Comparison of ENCODE assay signal across 5 worm cellular contexts in the genomic region with DNA sequence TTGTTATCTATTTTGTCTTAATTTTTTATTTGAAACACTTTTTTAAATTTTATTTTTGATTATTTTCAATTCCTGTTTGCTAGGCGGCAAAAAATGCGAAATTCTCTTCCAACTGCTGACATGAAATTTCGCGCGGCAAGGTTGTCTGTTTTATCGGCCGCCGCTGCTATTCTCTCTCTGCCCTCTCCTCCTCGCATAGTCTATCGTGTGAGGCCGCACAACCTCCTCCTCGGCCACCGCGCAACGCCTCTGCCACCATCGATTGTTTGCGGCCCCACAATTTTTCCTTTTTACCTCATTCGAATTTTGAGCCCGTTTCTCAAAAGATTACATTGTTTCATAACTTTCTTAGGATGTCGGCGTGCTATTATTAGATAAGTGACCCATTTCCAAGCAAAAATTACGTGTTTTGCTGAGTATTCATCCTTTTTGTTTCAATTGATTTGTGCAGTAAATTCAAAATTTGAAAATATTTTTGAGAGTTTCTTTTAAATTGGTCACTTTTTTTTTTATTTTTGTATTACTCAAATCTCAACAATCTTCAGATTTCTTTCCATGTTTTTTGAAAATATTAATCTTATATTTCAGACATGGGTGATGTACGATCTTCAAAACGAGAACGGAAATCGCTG.
TF ChIP-seq lines count a peak whose summit lies in the region.

A gene (plus strand): TSS at position 582 of the 632 bp plus-strand sequence.

TF ChIP-seq in whole organism, L1 larva, 84 proteins besides CTCF, POLR2A, EP300 and RAD21 (continues in another document):
- TF ChIP-seq nhr-11 (tag; optimal IDR thresholded peaks at IDR 0.05; lab: Kevin White, UChicago): no peak
- no peak for TF ChIP-seq sptf-1 (tag; optimal IDR thresholded peaks at IDR 0.05; lab: Kevin White, UChicago)
- no peak for TF ChIP-seq C16A3.4 (tag; optimal IDR thresholded peaks at IDR 0.05; lab: Kevin White, UChicago)
- no peak for TF ChIP-seq ceh-88 (GFP tag; IDR thresholded peaks at IDR 0.05; lab: Robert Waterston, UW)
- no peak for TF ChIP-seq snpc-4 (tag; optimal IDR thresholded peaks at IDR 0.05; lab: Kevin White, UChicago)
- no peak for TF ChIP-seq mdl-1 (tag; optimal IDR thresholded peaks at IDR 0.05; lab: Kevin White, UChicago)
- no peak for TF ChIP-seq F16B12.6 (tag; optimal IDR thresholded peaks at IDR 0.05; lab: Kevin White, UChicago)
- TF ChIP-seq nhr-19 (GFP tag; conservative IDR thresholded peaks at IDR 0.05; lab: Robert Waterston, UW): no peak
- peak in 1 of 2 experiments; percentile 36 for TF ChIP-seq efl-1 (optimal IDR thresholded peaks at IDR 0.05; lab: Kevin White, UChicago)
- no peak for TF ChIP-seq efl-1 (GFP tag; optimal IDR thresholded peaks at IDR 0.05 in 1 of 2; lab: Kevin White, UChicago)
- TF ChIP-seq sup-37 (GFP tag; optimal IDR thresholded peaks at IDR 0.05; lab: Kevin White, UChicago): no peak
- no peak for TF ChIP-seq Y116A8C.19 (tag; optimal IDR thresholded peaks at IDR 0.05; lab: Kevin White, UChicago; ENCODE audit: borderline replicate concordance)
- no peak for TF ChIP-seq jun-1 (tag; optimal IDR thresholded peaks at IDR 0.05; lab: Kevin White, UChicago)
- TF ChIP-seq skn-1 (tag; optimal IDR thresholded peaks at IDR 0.05; lab: Kevin White, UChicago): peak; percentile 8
- no peak for TF ChIP-seq efl-3 (GFP tag; optimal IDR thresholded peaks at IDR 0.05; lab: Kevin White, UChicago)
- TF ChIP-seq hpl-2 (GFP tag; optimal IDR thresholded peaks at IDR 0.05; lab: Kevin White, UChicago): no peak
- TF ChIP-seq nhr-28 (tag; optimal IDR thresholded peaks at IDR 0.05; lab: Kevin White, UChicago): no peak

TF ChIP-seq in whole organism, L3 larva, 47 proteins besides CTCF, POLR2A, EP300 and RAD21:
- no peak for TF ChIP-seq ama-1 (optimal IDR thresholded peaks at IDR 0.05; lab: Kevin White, UChicago)
- TF ChIP-seq elt-2 (tag; optimal IDR thresholded peaks at IDR 0.05; lab: Kevin White, UChicago): peak; percentile 3
- no peak for TF ChIP-seq ceh-9 (tag; optimal IDR thresholded peaks at IDR 0.05; lab: Kevin White, UChicago)
- no peak for TF ChIP-seq fkh-10 (GFP tag; optimal IDR thresholded peaks at IDR 0.05; lab: Kevin White, UChicago)
- TF ChIP-seq eor-1 (tag; optimal IDR thresholded peaks at IDR 0.05; lab: Kevin White, UChicago): no peak
- no peak for TF ChIP-seq nhr-12 (tag; optimal IDR thresholded peaks at IDR 0.05; lab: Kevin White, UChicago)
- TF ChIP-seq lsy-12 (tag; optimal IDR thresholded peaks at IDR 0.05; lab: Kevin White, UChicago): no peak
- TF ChIP-seq hmg-11 (tag; optimal IDR thresholded peaks at IDR 0.05; lab: Kevin White, UChicago): peak; percentile 43
- no peak for TF ChIP-seq nhr-43 (tag; optimal IDR thresholded peaks at IDR 0.05; lab: Kevin White, UChicago; ENCODE audit: poor library complexity, severe bottlenecking)
- peak; percentile 16 for TF ChIP-seq lin-15B (tag; optimal IDR thresholded peaks at IDR 0.05; lab: Kevin White, UChicago)
- TF ChIP-seq lin-39 (tag; optimal IDR thresholded peaks at IDR 0.05; lab: Kevin White, UChicago): peak; percentile 3
- TF ChIP-seq nfya-1 (tag; optimal IDR thresholded peaks at IDR 0.05; lab: Kevin White, UChicago; ENCODE audit: insufficient read depth): peak; percentile 31
- TF ChIP-seq pha-4 (tag; optimal IDR thresholded peaks at IDR 0.05; lab: Kevin White, UChicago): peak; percentile 34

TF ChIP-seq in whole organism, early embryonic, 17 proteins besides CTCF, POLR2A, EP300 and RAD21:
- TF ChIP-seq F13C5.2 (tag; optimal IDR thresholded peaks at IDR 0.05; lab: Kevin White, UChicago): peak; percentile 30
- no peak for TF ChIP-seq flt-1 (GFP tag; IDR thresholded peaks at IDR 0.05; lab: Robert Waterston, UW)
- TF ChIP-seq hmg-4 (GFP tag; optimal IDR thresholded peaks at IDR 0.05; lab: Kevin White, UChicago): peak; percentile 62

TF ChIP-seq in whole organism, midembryonic, 9 proteins besides CTCF, POLR2A, EP300 and RAD21:
- TF ChIP-seq med-1 (GFP tag; optimal IDR thresholded peaks at IDR 0.05; lab: Kevin White, UChicago; ENCODE audit: insufficient read depth) (no peak), flt-1 (GFP tag; IDR thresholded peaks at IDR 0.05; lab: Robert Waterston, UW) (no peak), ztf-23 (GFP tag; IDR thresholded peaks at IDR 0.05; lab: Robert Waterston, UW) (no peak), klf-2 (GFP tag; conservative IDR thresholded peaks at IDR 0.05; lab: Robert Waterston, UW) (no peak), T22C8.4 (GFP tag; IDR thresholded peaks at IDR 0.05; lab: Robert Waterston, UW) (peak; percentile 43; the same call in 1 of the 2 replicates), cog-1 (tag; optimal IDR thresholded peaks at IDR 0.05; lab: Kevin White, UChicago) (no peak)

TF ChIP-seq in whole organism, young adult, 124 proteins besides CTCF, POLR2A, EP300 and RAD21:
- no peak for TF ChIP-seq ZK185.1 (tag; optimal IDR thresholded peaks at IDR 0.05; lab: Kevin White, UChicago; ENCODE audit: poor library complexity, severe bottlenecking)
- TF ChIP-seq mel-28 (tag; optimal IDR thresholded peaks at IDR 0.05; lab: Kevin White, UChicago; ENCODE audit: borderline replicate concordance): no peak
- no peak for TF ChIP-seq ceh-58 (GFP tag; IDR thresholded peaks at IDR 0.05; lab: Robert Waterston, UW)
- no peak for TF ChIP-seq die-1 (tag; optimal IDR thresholded peaks at IDR 0.05; lab: Kevin White, UChicago)
- TF ChIP-seq ama-1 (optimal IDR thresholded peaks at IDR 0.05; lab: Kevin White, UChicago): no peak
- TF ChIP-seq ama-1 (GFP tag; optimal IDR thresholded peaks at IDR 0.05; lab: Kevin White, UChicago): no peak
- TF ChIP-seq T26A5.8 (tag; optimal IDR thresholded peaks at IDR 0.05; lab: Kevin White, UChicago): no peak
- 0 out of 2 replicates have a peak, but pooled peaks have one; percentile 26 for TF ChIP-seq madf-6 (GFP tag; IDR thresholded peaks at IDR 0.05; lab: Robert Waterston, UW)
- TF ChIP-seq efl-1 (GFP tag; optimal IDR thresholded peaks at IDR 0.05; lab: Kevin White, UChicago): peak; percentile 42
- peak; percentile 10 for TF ChIP-seq attf-5 (GFP tag; optimal IDR thresholded peaks at IDR 0.05; lab: Kevin White, UChicago)
- no peak for TF ChIP-seq lsy-27 (tag; optimal IDR thresholded peaks at IDR 0.05; lab: Kevin White, UChicago; ENCODE audit: borderline replicate concordance, insufficient read depth)
- peak; percentile 92 for TF ChIP-seq zfh-2 (GFP tag; conservative IDR thresholded peaks at IDR 0.05; lab: Robert Waterston, UW)
- no peak for TF ChIP-seq nfyb-1 (GFP tag; IDR thresholded peaks at IDR 0.05; lab: Robert Waterston, UW)
- TF ChIP-seq dox-1 (GFP tag; IDR thresholded peaks at IDR 0.05; lab: Robert Waterston, UW): peak; percentile 65
- peak; percentile 37 for TF ChIP-seq nhr-80 (tag; optimal IDR thresholded peaks at IDR 0.05; lab: Kevin White, UChicago)
- no peak for TF ChIP-seq sea-2 (GFP tag; IDR thresholded peaks at IDR 0.05; lab: Robert Waterston, UW)
- TF ChIP-seq madf-10 (tag; optimal IDR thresholded peaks at IDR 0.05; lab: Kevin White, UChicago): peak; percentile 25
- no peak for TF ChIP-seq F10E7.11 (tag; optimal IDR thresholded peaks at IDR 0.05; lab: Kevin White, UChicago)
- TF ChIP-seq hmg-1.2 (GFP tag; IDR thresholded peaks at IDR 0.05; lab: Robert Waterston, UW): peak; percentile 80; the same call in 1 of the 2 replicates
- TF ChIP-seq chd-7 (tag; optimal IDR thresholded peaks at IDR 0.05; lab: Kevin White, UChicago): no peak
- TF ChIP-seq tbp1 (GFP tag; optimal IDR thresholded peaks at IDR 0.05; lab: Kevin White, UChicago): no peak
